Worm (Caenorhabditis elegans) whole organism, late embryonic: ENCODE results near the gene fis-1.
A peak's percentile ranks its signal among the peaks of the same experiment; 100 is the strongest.

Source experiments
- C08G9.2 ChIP-seq: sonication (generic microtip); optimal IDR thresholded peaks from 2 replicates; lab custom pipeline; 2016; ENCODE audit warnings: mild to moderate bottlenecking, missing genetic modification characterization, moderate library complexity, missing compliant biosample characterization
- K09A11.1 ChIP-seq: sonication (generic microtip); optimal IDR thresholded peaks from 2 replicates; lab custom pipeline; 2017; ENCODE audit warnings: antibody characterized with exemption, mild to moderate bottlenecking, missing genetic modification characterization, missing compliant biosample characterization; ENCODE audit not compliant: insufficient read depth
- T23F11.4 ChIP-seq: fragments of 200-800 bp; sonication (Bioruptor generic); optimal IDR thresholded peaks from 2 replicates; lab custom pipeline; 2018; ENCODE audit warnings: mild to moderate bottlenecking, missing genetic modification characterization, missing compliant biosample characterization
- Y22D7AL.16 ChIP-seq: sonication (generic microtip); optimal IDR thresholded peaks from 2 replicates; lab custom pipeline; 2016; ENCODE audit warnings: missing genetic modification characterization, missing compliant biosample characterization
- ceh-14 ChIP-seq: sonication (generic microtip); optimal IDR thresholded peaks from 2 replicates; lab custom pipeline; 2016; ENCODE audit warnings: missing genotype, missing genetic modification characterization, missing compliant biosample characterization
- ceh-2 ChIP-seq: sonication (generic microtip); optimal IDR thresholded peaks from 2 replicates; lab custom pipeline; 2016; ENCODE audit warnings: missing genotype, missing genetic modification characterization, missing compliant biosample characterization
- ceh-22 ChIP-seq: sonication (generic microtip); optimal IDR thresholded peaks from 2 replicates; lab custom pipeline; 2017; ENCODE audit warnings: missing biosample characterization, missing genetic modification characterization
- ceh-30 ChIP-seq: fragments of 150-350 bp; optimal IDR thresholded peaks from 2 replicates; lab custom pipeline; 2014; ENCODE audit warnings: missing biosample characterization, missing genetic modification characterization
- ceh-31 ChIP-seq: sonication (generic microtip); optimal IDR thresholded peaks from 2 replicates; lab custom pipeline; 2016; ENCODE audit warnings: missing genetic modification characterization, missing compliant biosample characterization
- che-1 ChIP-seq: sonication (generic microtip); optimal IDR thresholded peaks from 2 replicates; lab custom pipeline; 2016; ENCODE audit warnings: mild to moderate bottlenecking, missing genetic modification characterization, missing compliant biosample characterization
- dmd-4 ChIP-seq: sonication (generic microtip); optimal IDR thresholded peaks from 2 replicates; lab custom pipeline; 2016; ENCODE audit warnings: borderline replicate concordance, missing genetic modification characterization, missing compliant biosample characterization
- dve-1 ChIP-seq: sonication (generic microtip); optimal IDR thresholded peaks from 2 replicates; lab custom pipeline; 2017; ENCODE audit warnings: antibody characterized with exemption, mild to moderate bottlenecking, missing genetic modification characterization, missing compliant biosample characterization
- elt-2 ChIP-seq: sonication (generic microtip); optimal IDR thresholded peaks from 2 replicates; lab custom pipeline; 2016; ENCODE audit warnings: missing genetic modification reagents, missing genetic modification characterization, missing compliant biosample characterization
- elt-4 ChIP-seq: sonication (generic microtip); optimal IDR thresholded peaks from 2 replicates; lab custom pipeline; 2016; ENCODE audit warnings: missing genetic modification characterization, missing compliant biosample characterization
- ets-4 ChIP-seq: sonication (generic microtip); optimal IDR thresholded peaks from 2 replicates; lab custom pipeline; 2016; ENCODE audit warnings: missing genetic modification characterization, missing compliant biosample characterization
- eyg-1 ChIP-seq: sonication (generic microtip); optimal IDR thresholded peaks from 2 replicates; lab custom pipeline; 2016; ENCODE audit warnings: missing genotype, missing genetic modification characterization, missing compliant biosample characterization
- fax-1 ChIP-seq: sonication (generic microtip); optimal IDR thresholded peaks from 2 replicates; lab custom pipeline; 2016; ENCODE audit warnings: missing genotype, missing genetic modification characterization, missing compliant biosample characterization
- fkh-6 ChIP-seq: sonication (generic microtip); optimal IDR thresholded peaks from 2 replicates; lab custom pipeline; 2016; ENCODE audit warnings: missing genetic modification characterization, missing compliant biosample characterization
- hlh-13 ChIP-seq: fragments of 200-800 bp; sonication (Bioruptor generic); optimal IDR thresholded peaks from 2 replicates; lab custom pipeline; 2018; ENCODE audit warnings: mild to moderate bottlenecking, missing genetic modification characterization, missing compliant biosample characterization
- hlh-30 ChIP-seq: sonication (generic microtip); optimal IDR thresholded peaks from 2 replicates; lab custom pipeline; 2017; ENCODE audit warnings: antibody characterized with exemption, missing genetic modification characterization, missing compliant biosample characterization; ENCODE audit not compliant: insufficient read depth
- hlh-6 ChIP-seq: sonication (generic microtip); optimal IDR thresholded peaks from 2 replicates; lab custom pipeline; 2016; ENCODE audit warnings: missing genotype, missing genetic modification characterization, missing compliant biosample characterization
- lin-11 ChIP-seq: fragments of 200-800 bp; sonication (Bioruptor generic); optimal IDR thresholded peaks from 2 replicates; lab custom pipeline; 2018; ENCODE audit warnings: mild to moderate bottlenecking, missing genetic modification characterization, missing compliant biosample characterization
- mec-3 ChIP-seq: sonication (generic microtip); optimal IDR thresholded peaks from 2 replicates; lab custom pipeline; 2016; ENCODE audit warnings: borderline replicate concordance, missing genetic modification characterization, missing compliant biosample characterization
- nfya-1 ChIP-seq: sonication (generic microtip); optimal IDR thresholded peaks from 2 replicates; lab custom pipeline; 2017; ENCODE audit warnings: missing genetic modification characterization, mild to moderate bottlenecking, missing compliant biosample characterization, antibody characterized with exemption, moderate library complexity
- nhr-11 ChIP-seq: fragments of 150-350 bp; optimal IDR thresholded peaks from 2 replicates; lab custom pipeline; 2014; ENCODE audit warnings: missing biosample characterization, missing genetic modification characterization
- npax-4 ChIP-seq: sonication (generic microtip); optimal IDR thresholded peaks from 2 replicates; lab custom pipeline; 2016; ENCODE audit warnings: missing genetic modification characterization, missing compliant biosample characterization
- pag-3 ChIP-seq: sonication (generic microtip); optimal IDR thresholded peaks from 2 replicates; lab custom pipeline; 2016; ENCODE audit warnings: missing compliant biosample characterization, missing genetic modification characterization, borderline replicate concordance
- pax-1 ChIP-seq: fragments of 150-350 bp; optimal IDR thresholded peaks from 2 replicates; lab custom pipeline; 2014; ENCODE audit warnings: missing biosample characterization, missing genetic modification characterization
- pha-4 ChIP-seq: fragments of 150-350 bp; optimal IDR thresholded peaks from 2 replicates; lab custom pipeline; 2018; ENCODE audit warnings: missing biosample characterization, missing genetic modification reagents, missing genetic modification characterization
- ref-2 ChIP-seq: sonication (generic microtip); optimal IDR thresholded peaks from 2 replicates; lab custom pipeline; 2016; ENCODE audit warnings: missing genetic modification characterization, missing compliant biosample characterization
- rnt-1 ChIP-seq: sonication (generic microtip); optimal IDR thresholded peaks from 2 replicates; lab custom pipeline; 2016; ENCODE audit warnings: missing genetic modification characterization, missing compliant biosample characterization
- sox-4 ChIP-seq: sonication (generic microtip); optimal IDR thresholded peaks from 2 replicates; lab custom pipeline; 2017; ENCODE audit warnings: mild to moderate bottlenecking, missing genetic modification characterization, inconsistent platforms, missing compliant biosample characterization
- tbx-7 ChIP-seq: sonication (generic microtip); optimal IDR thresholded peaks from 2 replicates; lab custom pipeline; 2016; ENCODE audit warnings: missing genotype, missing genetic modification characterization, missing compliant biosample characterization
- ttx-3 ChIP-seq: sonication (generic microtip); optimal IDR thresholded peaks from 2 replicates; lab custom pipeline; 2016; ENCODE audit warnings: missing genetic modification reagents, missing genetic modification characterization, missing compliant biosample characterization
- unc-55 ChIP-seq: sonication (generic microtip); optimal IDR thresholded peaks from 2 replicates; lab custom pipeline; 2017; ENCODE audit warnings: missing biosample characterization, missing genetic modification reagents, missing genetic modification characterization
- zip-5 ChIP-seq: sonication (generic microtip); optimal IDR thresholded peaks from 2 replicates; lab custom pipeline; 2016; ENCODE audit warnings: missing genetic modification characterization, missing compliant biosample characterization

Gene fis-1

ce11 chrII:6741428-6741827, 13.5 kb upstream of the fis-1 start, which contains the start of gene exos-8 (continued):
- TF ChIP-seq C08G9.2 (tag; lab: Kevin White, UChicago): peak; percentile 93
- peak; percentile 95 for TF ChIP-seq ref-2 (tag; lab: Kevin White, UChicago)
- TF ChIP-seq nfya-1: peak; percentile 1
- no peak for TF ChIP-seq unc-55 (GFP tag; lab: Kevin White, UChicago)
- no peak for TF ChIP-seq nhr-11 (tag; lab: Kevin White, UChicago)
- TF ChIP-seq elt-2 (tag; lab: Kevin White, UChicago): no peak
- TF ChIP-seq ceh-14 (tag; lab: Kevin White, UChicago): peak; percentile 91
- TF ChIP-seq ceh-2 (tag; lab: Kevin White, UChicago): peak; percentile 90
- TF ChIP-seq pag-3 (tag; lab: Kevin White, UChicago): no peak
- no peak for TF ChIP-seq ceh-30 (tag; lab: Kevin White, UChicago)
- no peak for TF ChIP-seq npax-4 (tag; lab: Kevin White, UChicago)
- TF ChIP-seq che-1: no peak
- TF ChIP-seq elt-4: no peak
- peak; percentile 21 for TF ChIP-seq hlh-13 (GFP tag; lab: Kevin White, UChicago)
- TF ChIP-seq T23F11.4 (GFP tag; lab: Kevin White, UChicago): peak; percentile 11
- no peak for TF ChIP-seq eyg-1
- peak; percentile 91 for TF ChIP-seq fax-1 (tag; lab: Kevin White, UChicago)
- TF ChIP-seq pax-1 (tag; lab: Kevin White, UChicago): no peak
- no peak for TF ChIP-seq dve-1 (tag; lab: Kevin White, UChicago)
- peak; percentile 28 for TF ChIP-seq sox-4 (tag; lab: Kevin White, UChicago)
- TF ChIP-seq ttx-3 (tag; lab: Kevin White, UChicago): peak; percentile 49
- peak; percentile 91 for TF ChIP-seq zip-5 (tag; lab: Kevin White, UChicago)
- TF ChIP-seq K09A11.1: no peak
- TF ChIP-seq Y22D7AL.16 (tag; lab: Kevin White, UChicago): no peak

ce11 chrII:6742614-6743013, 12.4 kb upstream of the fis-1 start, which contains the start of gene F41G3.6:
Gene F41G3.6, plus strand, starts transcription at chrII:6742914.
- no peak for TF ChIP-seq hlh-6 (tag; lab: Kevin White, UChicago)
- TF ChIP-seq, all 69 proteins: peak for 0

ce11 chrII:6744648-6745047, 10.3 kb upstream of the fis-1 start, which contains the start of gene ins-15:
Gene ins-15, minus strand, starts transcription at chrII:6744748.
- TF ChIP-seq tbx-7 (tag; lab: Kevin White, UChicago) (no peak), npax-4 (tag; lab: Kevin White, UChicago) (no peak)
- TF ChIP-seq, all 69 proteins: peak for 0

ce11 chrII:6745783-6746182, 9.2 kb upstream of the fis-1 start, which contains the start of gene ins-14:
Gene ins-14, minus strand, starts transcription at chrII:6745814.
- TF ChIP-seq elt-2 (tag; lab: Kevin White, UChicago): no peak
- TF ChIP-seq ceh-22 (tag; lab: Kevin White, UChicago): no peak
- no peak for TF ChIP-seq fkh-6 (tag; lab: Kevin White, UChicago)
- no peak for TF ChIP-seq che-1
- TF ChIP-seq mec-3 (tag; lab: Kevin White, UChicago): no peak
- TF ChIP-seq npax-4 (tag; lab: Kevin White, UChicago): no peak
- no peak for TF ChIP-seq dmd-4 (tag; lab: Kevin White, UChicago)
- no peak for TF ChIP-seq hlh-30 (tag; lab: Kevin White, UChicago)
- no peak for TF ChIP-seq fax-1 (tag; lab: Kevin White, UChicago)
- no peak for TF ChIP-seq pha-4 (tag; lab: Kevin White, UChicago)
- no peak for TF ChIP-seq hlh-13 (GFP tag; lab: Kevin White, UChicago)
- TF ChIP-seq ets-4: no peak
- no peak for TF ChIP-seq ceh-31 (tag; lab: Kevin White, UChicago)
- TF ChIP-seq rnt-1: no peak
- no peak for TF ChIP-seq lin-11 (tag; lab: Kevin White, UChicago)
